Fruit fly (Drosophila melanogaster) Kc167 (cell line): ENCODE data around the gene Hel25E.

Experiments used
- h ChIP-seq: fragments of >200 bp; optimal IDR thresholded peaks from 3 replicates; lab custom pipeline; 2018; ENCODE audit warnings: missing external identifiers
- insv ChIP-seq: fragments of >200 bp; optimal IDR thresholded peaks from 3 replicates; lab custom pipeline; 2018; ENCODE audit warnings: missing external identifiers
- psq ChIP-seq: fragments of >200 bp; optimal IDR thresholded peaks from 2 replicates; lab custom pipeline; 2017; ENCODE audit warnings: missing external identifiers
- ttk ChIP-seq: sonication (Bioruptor generic); optimal IDR thresholded peaks from 2 replicates; lab custom pipeline; 2017; ENCODE audit warnings: missing external identifiers

DNA sequence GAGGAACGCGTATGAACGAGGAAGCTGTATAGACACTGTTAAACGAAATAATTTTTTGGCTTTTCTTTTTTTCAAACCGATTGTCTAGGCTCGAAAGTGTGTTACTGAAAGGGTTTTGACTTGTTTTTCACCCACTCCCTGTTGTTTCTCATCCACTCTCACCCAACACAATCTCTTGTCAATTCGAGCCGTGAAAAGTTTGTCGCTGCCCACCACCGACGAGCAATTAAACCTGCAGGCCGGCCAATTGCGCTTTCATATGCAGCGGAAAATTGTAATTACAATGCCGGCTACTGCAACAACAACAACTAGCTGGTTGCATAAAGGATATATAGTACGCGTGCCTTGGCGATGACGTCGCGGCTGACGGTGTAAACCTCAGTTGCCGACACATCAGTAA is 46.2 kb upstream of the Hel25E start, which contains the start of gene CG7251:
- no peak for TF ChIP-seq psq (lab: Kevin White, UChicago)
- no peak for TF ChIP-seq ttk (lab: Kevin White, UChicago)
- TF ChIP-seq h (lab: Kevin White, UChicago), result no peak
- no peak for TF ChIP-seq insv (lab: Kevin White, UChicago)
